Worm (Caenorhabditis elegans) whole organism, L1 larva: ENCODE results near the gene sre-56.
A peak's percentile ranks its signal among the peaks of the same experiment; 100 is the strongest.

Source experiments
- C04F5.9 ChIP-seq: sonication (generic microtip); optimal IDR thresholded peaks from 2 replicates; lab custom pipeline; 2016; ENCODE audit warnings: missing genetic modification characterization, missing compliant biosample characterization
- C16A3.4 ChIP-seq: fragments of 150-350 bp; optimal IDR thresholded peaks from 2 replicates; lab custom pipeline; 2014; ENCODE audit warnings: missing biosample characterization, missing genetic modification characterization
- C34B4.2 ChIP-seq: sonication (generic microtip); optimal IDR thresholded peaks from 2 replicates; lab custom pipeline; 2017; ENCODE audit warnings: mild to moderate bottlenecking, missing genetic modification characterization, missing compliant biosample characterization
- alr-1 ChIP-seq: fragments of 200-800 bp; sonication (Bioruptor generic); optimal IDR thresholded peaks from 2 replicates; lab custom pipeline; 2018; ENCODE audit warnings: borderline replicate concordance, mild to moderate bottlenecking, missing genetic modification characterization, missing compliant biosample characterization
- ama-1 ChIP-seq: fragments of 150-350 bp; optimal IDR thresholded peaks from 2 replicates; lab custom pipeline; 2014
- blmp-1 ChIP-seq: fragments of 150-350 bp; optimal IDR thresholded peaks from 2 replicates; lab custom pipeline; 2014; ENCODE audit warnings: missing biosample characterization, missing genetic modification characterization
- ceh-8 ChIP-seq: fragments of 200-800 bp; sonication (Bioruptor generic); optimal IDR thresholded peaks from 2 replicates; lab custom pipeline; 2018; ENCODE audit warnings: mild to moderate bottlenecking, missing genetic modification characterization, moderate library complexity, missing compliant biosample characterization
- ceh-82 ChIP-seq, 3 experiments: fragments of 150-350 bp in 1 of 3; sonication (generic microtip) in 2 of 3; optimal IDR thresholded peaks; 2 replicates each; lab custom pipeline; 2014 to 2017; ENCODE audit warnings: missing biosample characterization in 3 of 3, missing genetic modification characterization in 3 of 3
- ces-1 ChIP-seq: fragments of 150-350 bp; optimal IDR thresholded peaks from 2 replicates; lab custom pipeline; 2014; ENCODE audit warnings: missing biosample characterization, missing genetic modification reagents, missing genetic modification characterization
- dpl-1 ChIP-seq, 3 experiments: fragments of 150-350 bp in 2 of 3; sonication (generic microtip) in 1 of 3; optimal IDR thresholded peaks; 2 replicates each; lab custom pipeline; 2014 to 2017; ENCODE audit warnings: missing biosample characterization in 3 of 3, missing genetic modification characterization in 3 of 3, missing genetic modification reagents in 3 of 3
- dsc-1 ChIP-seq: sonication (generic microtip); optimal IDR thresholded peaks from 2 replicates; lab custom pipeline; 2016; ENCODE audit warnings: mild to moderate bottlenecking, missing genetic modification characterization, missing compliant biosample characterization
- efl-1 ChIP-seq, 4 experiments: fragments of 150-350 bp; optimal IDR thresholded peaks in 3 of 4; peaks in 1 of 4; 1 replicate in 1 of 4; 2 replicates in 3 of 4; lab custom pipeline; 2014; ENCODE audit warnings: missing biosample characterization in 2 of 4, missing genetic modification characterization in 2 of 4, missing genetic modification reagents in 2 of 4
- efl-3 ChIP-seq: fragments of 200-800 bp; sonication (Bioruptor generic); optimal IDR thresholded peaks from 2 replicates; lab custom pipeline; 2018; ENCODE audit warnings: mild to moderate bottlenecking, missing genetic modification characterization, missing compliant biosample characterization
- egl-13 ChIP-seq: sonication (generic microtip); optimal IDR thresholded peaks from 2 replicates; lab custom pipeline; 2016; ENCODE audit warnings: missing genotype, missing genetic modification reagents, missing genetic modification characterization, missing compliant biosample characterization
- elt-3 ChIP-seq, 6 experiments: fragments of 150-350 bp in 1 of 6; sonication (generic microtip); optimal IDR thresholded peaks; 2 replicates each; lab custom pipeline; 2017 to 2018; ENCODE audit warnings: missing biosample characterization in 6 of 6, missing genetic modification characterization in 6 of 6, inconsistent platforms in 1 of 6
- fkh-4 ChIP-seq: sonication (generic microtip); optimal IDR thresholded peaks from 2 replicates; lab custom pipeline; 2016; ENCODE audit warnings: missing compliant biosample characterization, missing genetic modification characterization, borderline replicate concordance
- grh-1 ChIP-seq: fragments of 200-800 bp; sonication (Bioruptor generic); IDR thresholded peaks from 2 replicates; pipeline ENCODE4 v1.3.6; 2022; ENCODE audit warnings: missing genetic modification reagents, missing genetic modification characterization, missing compliant biosample characterization
- irx-1 ChIP-seq: sonication (generic microtip); optimal IDR thresholded peaks from 2 replicates; lab custom pipeline; 2016; ENCODE audit warnings: missing genetic modification characterization, missing compliant biosample characterization
- isw-1 ChIP-seq: fragments of 200-800 bp; sonication (Bioruptor generic); IDR thresholded peaks from 2 replicates; pipeline ENCODE4 v1.3.6; 2022; ENCODE audit warnings: missing genetic modification characterization, missing compliant biosample characterization
- lin-13 ChIP-seq: fragments of 150-350 bp; optimal IDR thresholded peaks from 2 replicates; lab custom pipeline; 2014; ENCODE audit warnings: missing biosample characterization, missing genetic modification reagents, missing genetic modification characterization
- lin-14 ChIP-seq: fragments of 200-800 bp; sonication (Bioruptor generic); optimal IDR thresholded peaks from 2 replicates; lab custom pipeline; 2018; ENCODE audit warnings: mild to moderate bottlenecking, missing genetic modification characterization, moderate library complexity, missing compliant biosample characterization
- lin-35 ChIP-seq, 2 experiments: fragments of 150-350 bp; optimal IDR thresholded peaks; 2 replicates each; lab custom pipeline; 2014; ENCODE audit warnings: missing biosample characterization in 2 of 2, missing genetic modification characterization in 2 of 2, missing genetic modification reagents in 2 of 2
- lir-3 ChIP-seq: sonication (generic microtip); optimal IDR thresholded peaks from 2 replicates; lab custom pipeline; 2016; ENCODE audit warnings: mild to moderate bottlenecking, missing genetic modification characterization, moderate library complexity, missing compliant biosample characterization; ENCODE audit not compliant: poor library complexity
- lsy-2 ChIP-seq, 2 experiments: fragments of 150-350 bp; optimal IDR thresholded peaks; 2 replicates each; lab custom pipeline; 2014; ENCODE audit warnings: missing biosample characterization in 2 of 2, missing genetic modification characterization in 2 of 2
- mab-9 ChIP-seq: fragments of 200-800 bp; sonication (Bioruptor generic); IDR thresholded peaks from 2 replicates; pipeline ENCODE4 v1.3.6; 2022; ENCODE audit warnings: missing genetic modification reagents, missing genetic modification characterization, missing compliant biosample characterization
- mef-2 ChIP-seq: fragments of 150-350 bp; optimal IDR thresholded peaks from 2 replicates; lab custom pipeline; 2014; ENCODE audit warnings: missing biosample characterization, missing genetic modification characterization
- mep-1 ChIP-seq: fragments of 150-350 bp; optimal IDR thresholded peaks from 2 replicates; lab custom pipeline; 2014; ENCODE audit warnings: missing biosample characterization, missing genetic modification characterization
- nhr-11 ChIP-seq: fragments of 150-350 bp; optimal IDR thresholded peaks from 2 replicates; lab custom pipeline; 2014; ENCODE audit warnings: missing biosample characterization, missing genetic modification characterization
- nhr-12 ChIP-seq: sonication (generic microtip); optimal IDR thresholded peaks from 2 replicates; lab custom pipeline; 2017; ENCODE audit warnings: missing biosample characterization, missing genetic modification characterization
- nhr-20 ChIP-seq: sonication (generic microtip); optimal IDR thresholded peaks from 2 replicates; lab custom pipeline; 2016; ENCODE audit warnings: mild to moderate bottlenecking, missing genetic modification characterization, missing compliant biosample characterization
- nhr-237 ChIP-seq: fragments of 150-350 bp; optimal IDR thresholded peaks from 2 replicates; lab custom pipeline; 2014; ENCODE audit warnings: missing biosample characterization, missing genetic modification characterization
- nhr-47 ChIP-seq: sonication (generic microtip); optimal IDR thresholded peaks from 2 replicates; lab custom pipeline; 2016; ENCODE audit warnings: mild to moderate bottlenecking, missing genetic modification characterization, moderate library complexity, missing compliant biosample characterization
- nhr-71 ChIP-seq: sonication (generic microtip); optimal IDR thresholded peaks from 2 replicates; lab custom pipeline; 2016; ENCODE audit warnings: mild to moderate bottlenecking, missing genetic modification characterization, moderate library complexity, missing compliant biosample characterization
- nhr-85 ChIP-seq: sonication (generic microtip); peaks from one replicate; lab custom pipeline; 2016; ENCODE audit warnings: missing genetic modification characterization, inconsistent platforms, missing compliant biosample characterization
- snpc-4 ChIP-seq: fragments of 150-350 bp; optimal IDR thresholded peaks from 2 replicates; lab custom pipeline; 2014; ENCODE audit warnings: missing biosample characterization, missing genetic modification characterization
- snu-23 ChIP-seq: sonication (generic microtip); optimal IDR thresholded peaks from 2 replicates; lab custom pipeline; 2016; ENCODE audit warnings: missing genetic modification characterization, missing compliant biosample characterization
- sptf-1 ChIP-seq: fragments of 150-350 bp; optimal IDR thresholded peaks from 2 replicates; lab custom pipeline; 2014; ENCODE audit warnings: missing biosample characterization, missing genetic modification characterization
- sup-37 ChIP-seq: fragments of 200-800 bp; sonication (Bioruptor generic); optimal IDR thresholded peaks from 2 replicates; lab custom pipeline; 2018; ENCODE audit warnings: mild to moderate bottlenecking, missing genetic modification characterization, missing compliant biosample characterization
- unc-30 ChIP-seq: sonication (generic microtip); optimal IDR thresholded peaks from 2 replicates; lab custom pipeline; 2017; ENCODE audit warnings: missing biosample characterization, missing genetic modification characterization
- unc-62 ChIP-seq: fragments of 150-350 bp; optimal IDR thresholded peaks from 2 replicates; lab custom pipeline; 2014; ENCODE audit warnings: missing biosample characterization, missing genetic modification reagents, missing genetic modification characterization
- unc-98 ChIP-seq: fragments of 200-800 bp; sonication (Bioruptor generic); IDR thresholded peaks from 2 replicates; pipeline ENCODE4 v1.3.6; 2022; ENCODE audit warnings: missing genetic modification characterization, missing compliant biosample characterization
- zag-1 ChIP-seq: fragments of 150-350 bp; optimal IDR thresholded peaks from 2 replicates; lab custom pipeline; 2014; ENCODE audit warnings: missing biosample characterization, missing genetic modification characterization
- ztf-4 ChIP-seq: fragments of 150-350 bp; optimal IDR thresholded peaks from 2 replicates; lab custom pipeline; 2014; ENCODE audit warnings: missing biosample characterization, missing genetic modification characterization

The sre-56 gene

DNA sequence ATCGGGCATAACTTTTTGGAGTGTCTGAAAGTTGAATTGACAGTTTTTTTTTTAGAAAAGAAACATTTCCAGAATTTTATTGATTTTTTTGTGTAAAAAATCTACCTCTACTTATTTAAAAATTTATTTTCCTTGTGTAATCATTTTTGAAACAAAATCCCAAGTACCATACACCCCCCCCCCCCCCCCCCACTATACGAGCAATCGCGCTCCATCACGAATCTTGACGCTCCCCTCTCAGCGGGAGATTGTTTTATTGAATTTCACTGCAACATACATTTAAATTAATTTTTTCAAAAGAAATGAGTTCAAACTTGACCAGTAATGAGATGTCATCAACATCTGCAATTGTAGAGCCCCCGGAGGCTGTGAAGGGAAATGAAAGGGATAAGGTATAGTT, 15.4 kb downstream of the sre-56 start, which contains the start of gene sop-2:
sop-2 (plus strand) TSS at position 301 of the 400 bp plus-strand sequence.
- TF ChIP-seq ceh-8 (GFP tag; lab: Kevin White, UChicago) (no peak), mab-9 (GFP tag; lab: Robert Waterston, UW) (no peak), egl-13 (no peak), fkh-4 (tag; lab: Kevin White, UChicago) (no peak), lin-35 (GFP tag; optimal IDR thresholded peaks at IDR 0.05; lab: Kevin White, UChicago) (no peak), ama-1 (lab: Kevin White, UChicago) (no peak)

DNA sequence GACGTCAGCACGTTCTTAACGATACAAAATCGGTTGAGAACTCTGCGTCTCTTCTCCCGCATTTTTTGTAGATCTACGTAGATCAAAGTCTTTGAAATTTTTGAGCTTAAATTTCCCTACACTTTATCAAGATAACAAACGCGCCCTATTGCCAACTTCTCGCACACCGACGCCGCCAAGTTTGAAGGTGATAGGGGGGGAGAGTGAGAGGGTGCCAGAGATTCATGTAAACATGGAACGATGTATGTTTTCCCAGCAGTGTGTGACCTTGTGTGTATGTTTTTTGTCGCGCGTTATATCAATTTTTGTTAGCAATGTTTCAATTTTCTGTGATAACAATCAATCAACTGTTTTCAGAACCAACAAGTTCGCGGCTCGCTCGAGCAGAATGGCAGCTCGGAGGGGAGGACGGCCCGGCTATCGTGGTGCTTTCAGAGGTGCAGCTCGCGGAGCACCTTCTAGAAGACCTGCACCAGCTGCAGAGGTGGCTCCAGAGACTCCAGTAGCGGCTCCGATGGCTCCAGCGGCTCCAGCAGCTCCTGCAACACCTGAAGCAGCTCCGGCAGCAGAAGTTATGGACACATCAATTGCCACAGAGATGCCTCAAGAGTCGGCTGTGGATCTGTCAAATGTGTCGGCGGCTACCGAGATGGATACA, 17.4 kb downstream of the sre-56 start:
- no peak for TF ChIP-seq alr-1 (tag; lab: Kevin White, UChicago)
- no peak for TF ChIP-seq ama-1 (lab: Kevin White, UChicago)
- TF ChIP-seq zag-1, result no peak
- peak; percentile 6 for TF ChIP-seq blmp-1 (tag; lab: Kevin White, UChicago)
- peak; percentile 30 to 57 (median 41) for TF ChIP-seq dpl-1 (GFP tag; optimal IDR thresholded peaks at IDR 0.05; lab: Kevin White, UChicago)
- no peak for TF ChIP-seq mep-1
- peak; percentile 14 to 70 for TF ChIP-seq lin-35 (GFP tag; optimal IDR thresholded peaks at IDR 0.05; lab: Kevin White, UChicago)
- TF ChIP-seq efl-3, result no peak
- TF ChIP-seq lir-3, result no peak
- TF ChIP-seq snu-23 (GFP tag; lab: Kevin White, UChicago), result peak; percentile 8
- TF ChIP-seq sup-37, result no peak
- peak; percentile 33 for TF ChIP-seq ceh-8 (GFP tag; lab: Kevin White, UChicago)
- no peak for TF ChIP-seq nhr-85 (tag; lab: Kevin White, UChicago)
- no peak for TF ChIP-seq irx-1 (tag; lab: Kevin White, UChicago)
- TF ChIP-seq lin-14 (GFP tag; lab: Kevin White, UChicago), result peak; percentile 26
- TF ChIP-seq mab-9 (GFP tag; lab: Robert Waterston, UW), result no peak
- TF ChIP-seq elt-3 (tag; optimal IDR thresholded peaks at IDR 0.05; lab: Kevin White, UChicago), result peak in 1 of 6 experiments; percentile 42
- TF ChIP-seq lsy-2 (tag; optimal IDR thresholded peaks at IDR 0.05; lab: Kevin White, UChicago), result peak in 1 of 2 experiments; percentile 48
- TF ChIP-seq efl-1 (optimal IDR thresholded peaks at IDR 0.05; lab: Kevin White, UChicago), result peak; percentile 19 to 42
- TF ChIP-seq efl-1 (GFP tag; optimal IDR thresholded peaks at IDR 0.05 in 1 of 2; lab: Kevin White, UChicago), result peak; percentile 58 to 95
- TF ChIP-seq lin-13 (GFP tag; lab: Kevin White, UChicago), result no peak
- no peak for TF ChIP-seq dsc-1
- TF ChIP-seq nhr-11 (tag; lab: Kevin White, UChicago), result no peak
- no peak for TF ChIP-seq unc-62 (GFP tag; lab: Kevin White, UChicago)
- TF ChIP-seq isw-1 (GFP tag; lab: Robert Waterston, UW), result no peak
- TF ChIP-seq nhr-20 (tag; lab: Kevin White, UChicago), result peak; percentile 38
- TF ChIP-seq unc-98 (GFP tag; lab: Robert Waterston, UW), result no peak
- no peak for TF ChIP-seq nhr-47 (tag; lab: Kevin White, UChicago)
- TF ChIP-seq ceh-82 (tag; optimal IDR thresholded peaks at IDR 0.05; lab: Kevin White, UChicago), result no peak
- TF ChIP-seq C16A3.4 (tag; lab: Kevin White, UChicago), result peak; percentile 10
- TF ChIP-seq nhr-12 (tag; lab: Kevin White, UChicago), result no peak
- TF ChIP-seq C04F5.9 (tag; lab: Kevin White, UChicago), result no peak
- no peak for TF ChIP-seq sptf-1

DNA sequence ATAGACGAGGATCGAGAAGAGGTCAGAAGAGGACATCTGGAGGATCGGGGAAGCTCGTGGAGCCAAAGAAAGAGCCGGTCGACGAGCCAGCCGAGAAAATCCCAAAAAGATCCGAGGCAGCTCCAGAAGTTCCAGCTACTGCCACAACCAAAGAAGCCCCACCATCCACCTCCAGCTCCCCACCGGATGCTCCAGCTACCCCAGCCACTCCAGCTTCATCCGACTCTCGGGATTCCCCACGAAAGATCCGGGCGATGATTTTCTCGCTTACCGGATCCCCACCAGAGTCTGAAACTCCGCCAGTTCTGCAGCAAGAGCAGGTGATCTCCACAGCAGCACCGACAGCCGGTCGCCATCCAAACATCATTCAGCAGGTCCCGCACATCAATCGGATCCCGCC, 18.7 kb downstream of the sre-56 start:
- TF ChIP-seq C04F5.9 (tag; lab: Kevin White, UChicago) (no peak), ztf-4 (no peak), snu-23 (GFP tag; lab: Kevin White, UChicago) (no peak), nhr-47 (tag; lab: Kevin White, UChicago) (no peak), nhr-71 (tag; lab: Kevin White, UChicago) (no peak), nhr-237 (tag; lab: Kevin White, UChicago) (no peak), ces-1 (GFP tag; lab: Kevin White, UChicago) (no peak), C34B4.2 (tag; lab: Kevin White, UChicago) (no peak), lir-3 (no peak), mef-2 (tag; lab: Kevin White, UChicago) (no peak), snpc-4 (tag; lab: Kevin White, UChicago) (no peak), unc-30 (tag; lab: Kevin White, UChicago) (no peak), grh-1 (no peak), alr-1 (tag; lab: Kevin White, UChicago) (no peak)
